Worm (Caenorhabditis elegans) whole organism, young adult: Measurements from ENCODE around the gene F38B6.7.

Source experiments
- B0019.2 ChIP-seq: fragments of 200-800 bp; sonication (Bioruptor generic); conservative IDR thresholded peaks from 2 replicates; pipeline ENCODE4 v1.3.6; 2022; ENCODE audit warnings: missing genetic modification reagents, missing genetic modification characterization, missing compliant biosample characterization
- C17E4.6 ChIP-seq: fragments of 200-800 bp; sonication (Bioruptor generic); IDR thresholded peaks from 2 replicates; pipeline ENCODE4 v1.3.6; 2022; ENCODE audit warnings: missing genetic modification reagents, missing genetic modification characterization, missing compliant biosample characterization
- F33H1.4 ChIP-seq: fragments of 200-800 bp; sonication (Bioruptor generic); IDR thresholded peaks from 2 replicates; pipeline ENCODE4 v1.3.6; 2022; ENCODE audit warnings: missing genetic modification reagents, missing genetic modification characterization, missing compliant biosample characterization
- F37B4.10 ChIP-seq: fragments of 200-800 bp; sonication (Bioruptor generic); IDR thresholded peaks from 2 replicates; pipeline ENCODE4 v1.3.6; 2022; ENCODE audit warnings: missing genetic modification characterization, missing compliant biosample characterization
- F49E8.2 ChIP-seq: sonication (generic microtip); optimal IDR thresholded peaks from 3 replicates; lab custom pipeline; 2017; ENCODE audit warnings: missing genetic modification characterization, mild to moderate bottlenecking, missing compliant biosample characterization, antibody characterized with exemption, moderate library complexity; ENCODE audit not compliant: insufficient read depth
- F57A8.1 ChIP-seq: fragments of 200-800 bp; sonication (Bioruptor generic); optimal IDR thresholded peaks from 2 replicates; lab custom pipeline; 2018; ENCODE audit warnings: mild to moderate bottlenecking, missing genetic modification characterization, moderate library complexity, missing compliant biosample characterization
- T07F8.4 ChIP-seq: sonication (generic microtip); optimal IDR thresholded peaks from 2 replicates; lab custom pipeline; 2016; ENCODE audit warnings: mild to moderate bottlenecking, missing genetic modification characterization, moderate library complexity, missing compliant biosample characterization
- Y53G8AR.9 ChIP-seq: fragments of 200-800 bp; sonication (Bioruptor generic); conservative IDR thresholded peaks from 2 replicates; pipeline ENCODE4 v1.3.6; 2022; ENCODE audit warnings: missing genetic modification reagents, missing genetic modification characterization, missing compliant biosample characterization
- Y56A3A.18 ChIP-seq: fragments of 200-800 bp; sonication (Bioruptor generic); IDR thresholded peaks from 2 replicates; pipeline ENCODE4 v1.3.6; 2022; ENCODE audit warnings: missing genetic modification reagents, missing genetic modification characterization, missing compliant biosample characterization
- Y67H2A.10 ChIP-seq: fragments of 200-800 bp; sonication (Bioruptor generic); conservative IDR thresholded peaks from 2 replicates; pipeline ENCODE4 v1.3.6; 2022; ENCODE audit warnings: missing genetic modification reagents, missing genetic modification characterization, missing compliant biosample characterization
- akir-1 ChIP-seq: fragments of 200-800 bp; sonication (Bioruptor generic); optimal IDR thresholded peaks from 2 replicates; lab custom pipeline; 2018; ENCODE audit warnings: mild to moderate bottlenecking, missing genetic modification characterization, moderate library complexity, missing compliant biosample characterization
- ama-1 ChIP-seq, 3 experiments: fragments of 150-350 bp in 1 of 3; sonication (generic microtip) in 2 of 3; optimal IDR thresholded peaks; 2 replicates each; lab custom pipeline; 2014 to 2018; ENCODE audit warnings: missing biosample characterization in 2 of 3, missing genetic modification characterization in 2 of 3, missing genetic modification reagents in 2 of 3
- attf-5 ChIP-seq: fragments of 200-800 bp; sonication (Bioruptor generic); optimal IDR thresholded peaks from 2 replicates; lab custom pipeline; 2018; ENCODE audit warnings: mild to moderate bottlenecking, missing genetic modification characterization, missing compliant biosample characterization
- attf-6 ChIP-seq: fragments of 200-800 bp; sonication (Bioruptor generic); IDR thresholded peaks from 2 replicates; pipeline ENCODE4 v1.3.6; 2022; ENCODE audit warnings: missing genetic modification reagents, missing genetic modification characterization, missing compliant biosample characterization
- cebp-1 ChIP-seq, 2 experiments: fragments of 200-800 bp in 1 of 2; sonication (Bioruptor generic) in 1 of 2; sonication (generic microtip) in 1 of 2; IDR thresholded peaks in 1 of 2; optimal IDR thresholded peaks in 1 of 2; 2 replicates each; pipeline versions ENCODE4 v1.3.6 to Lab custom; 2017 to 2022; ENCODE audit warnings: missing compliant biosample characterization in 2 of 2, missing genetic modification characterization in 2 of 2, mild to moderate bottlenecking in 1 of 2, missing genetic modification reagents in 1 of 2, moderate library complexity in 1 of 2
- ceh-91 ChIP-seq: fragments of 200-800 bp; sonication (Bioruptor generic); IDR thresholded peaks from 2 replicates; pipeline ENCODE4 v1.3.6; 2022; ENCODE audit warnings: missing genetic modification reagents, missing genetic modification characterization, missing compliant biosample characterization
- dox-1 ChIP-seq: fragments of 200-800 bp; sonication (Bioruptor generic); IDR thresholded peaks from 2 replicates; pipeline ENCODE4 v1.3.6; 2022; ENCODE audit warnings: missing genetic modification reagents, missing genetic modification characterization, missing compliant biosample characterization
- efl-1 ChIP-seq: fragments of 150-350 bp; optimal IDR thresholded peaks from 2 replicates; lab custom pipeline; 2014; ENCODE audit warnings: missing biosample characterization, missing genetic modification reagents, missing genetic modification characterization
- him-1 ChIP-seq: sonication (generic microtip); optimal IDR thresholded peaks from 2 replicates; lab custom pipeline; 2016; ENCODE audit warnings: missing genotype, missing genetic modification reagents, missing genetic modification characterization, missing compliant biosample characterization
- hlh-12 ChIP-seq: sonication (generic microtip); optimal IDR thresholded peaks from 2 replicates; lab custom pipeline; 2016; ENCODE audit warnings: missing genetic modification characterization, missing compliant biosample characterization
- hrde-1 ChIP-seq: sonication (generic microtip); optimal IDR thresholded peaks from 2 replicates; lab custom pipeline; 2016; ENCODE audit warnings: missing genetic modification characterization, mild to moderate bottlenecking, missing compliant biosample characterization, moderate library complexity, missing genotype, missing genetic modification reagents, borderline replicate concordance
- hsf-1 ChIP-seq: fragments of 200-800 bp; sonication (Bioruptor generic); IDR thresholded peaks from 2 replicates; pipeline ENCODE4 v1.3.6; 2022; ENCODE audit warnings: missing genetic modification reagents, missing genetic modification characterization, missing compliant biosample characterization
- lag-1 ChIP-seq: fragments of 200-800 bp; sonication (Bioruptor generic); IDR thresholded peaks from 2 replicates; pipeline ENCODE4 v1.3.6; 2022; ENCODE audit warnings: missing genetic modification reagents, missing genetic modification characterization, missing compliant biosample characterization
- lin-26 ChIP-seq: fragments of 200-800 bp; sonication (Bioruptor generic); IDR thresholded peaks from 2 replicates; pipeline ENCODE4 v1.3.6; 2022; ENCODE audit warnings: missing genetic modification reagents, missing genetic modification characterization, missing compliant biosample characterization
- lin-40 ChIP-seq: sonication (generic microtip); optimal IDR thresholded peaks from 2 replicates; lab custom pipeline; 2016; ENCODE audit warnings: missing genetic modification characterization, mild to moderate bottlenecking, missing compliant biosample characterization, missing genotype, missing genetic modification reagents
- lir-1 ChIP-seq: fragments of 200-800 bp; sonication (Bioruptor generic); conservative IDR thresholded peaks from 2 replicates; pipeline ENCODE4 v1.3.6; 2022; ENCODE audit warnings: missing genetic modification reagents, missing genetic modification characterization, missing compliant biosample characterization
- lsl-1 ChIP-seq: fragments of 200-800 bp; sonication (Bioruptor generic); optimal IDR thresholded peaks from 2 replicates; lab custom pipeline; 2018; ENCODE audit warnings: mild to moderate bottlenecking, missing genetic modification characterization, moderate library complexity, missing compliant biosample characterization
- lsy-27 ChIP-seq: sonication (generic microtip); optimal IDR thresholded peaks from 2 replicates; lab custom pipeline; 2017; ENCODE audit warnings: missing genetic modification characterization, mild to moderate bottlenecking, missing compliant biosample characterization, antibody characterized with exemption, missing genotype, borderline replicate concordance; ENCODE audit not compliant: insufficient read depth
- madf-3 ChIP-seq: fragments of 200-800 bp; sonication (Bioruptor generic); IDR thresholded peaks from 2 replicates; pipeline ENCODE4 v1.3.6; 2022; ENCODE audit warnings: missing genetic modification reagents, missing genetic modification characterization, missing compliant biosample characterization
- madf-8 ChIP-seq: fragments of 200-800 bp; sonication (Bioruptor generic); conservative IDR thresholded peaks from 2 replicates; pipeline ENCODE4 v1.3.6; 2022; ENCODE audit warnings: missing genetic modification reagents, missing genetic modification characterization, missing compliant biosample characterization
- mcd-1 ChIP-seq: fragments of 200-800 bp; sonication (Bioruptor generic); IDR thresholded peaks from 2 replicates; pipeline ENCODE4 v1.3.6; 2022; ENCODE audit warnings: missing genetic modification reagents, missing genetic modification characterization, missing compliant biosample characterization
- mes-4 ChIP-seq: sonication (generic microtip); optimal IDR thresholded peaks from 2 replicates; lab custom pipeline; 2016; ENCODE audit warnings: missing genotype, missing genetic modification characterization, missing compliant biosample characterization
- nhr-80 ChIP-seq: sonication (generic microtip); optimal IDR thresholded peaks from 2 replicates; lab custom pipeline; 2016; ENCODE audit warnings: missing genetic modification characterization, missing compliant biosample characterization
- nhr-90 ChIP-seq: sonication (generic microtip); optimal IDR thresholded peaks from 2 replicates; lab custom pipeline; 2016; ENCODE audit warnings: missing genotype, mild to moderate bottlenecking, missing genetic modification characterization, missing compliant biosample characterization
- repo-1 ChIP-seq: sonication (generic microtip); optimal IDR thresholded peaks from 2 replicates; lab custom pipeline; 2017; ENCODE audit warnings: mild to moderate bottlenecking, missing genetic modification characterization, missing compliant biosample characterization
- snpc-1.3 ChIP-seq: sonication (generic microtip); optimal IDR thresholded peaks from 2 replicates; lab custom pipeline; 2017; ENCODE audit warnings: missing genetic modification characterization, mild to moderate bottlenecking, missing compliant biosample characterization, antibody characterized with exemption, moderate library complexity, missing genotype, missing genetic modification reagents; ENCODE audit not compliant: insufficient read depth
- somi-1 ChIP-seq: fragments of 200-800 bp; sonication (Bioruptor generic); optimal IDR thresholded peaks from 2 replicates; lab custom pipeline; 2018; ENCODE audit warnings: mild to moderate bottlenecking, missing genetic modification characterization, missing compliant biosample characterization
- ztf-22 ChIP-seq: fragments of 200-800 bp; sonication (Bioruptor generic); optimal IDR thresholded peaks from 2 replicates; lab custom pipeline; 2018; ENCODE audit warnings: mild to moderate bottlenecking, missing genetic modification characterization, moderate library complexity, missing compliant biosample characterization
- ztf-25 ChIP-seq: fragments of 200-800 bp; sonication (Bioruptor generic); IDR thresholded peaks from 2 replicates; pipeline ENCODE4 v1.3.6; 2022; ENCODE audit warnings: missing genetic modification reagents, missing genetic modification characterization, missing compliant biosample characterization
- ztf-26 ChIP-seq: sonication (generic microtip); optimal IDR thresholded peaks from 2 replicates; lab custom pipeline; 2017; ENCODE audit warnings: missing genetic modification characterization, missing compliant biosample characterization
- ztf-6 ChIP-seq: fragments of 200-800 bp; sonication (Bioruptor generic); IDR thresholded peaks from 2 replicates; pipeline ENCODE4 v1.3.6; 2022; ENCODE audit warnings: missing genetic modification reagents, missing genetic modification characterization, missing compliant biosample characterization

Gene F38B6.7

DNA sequence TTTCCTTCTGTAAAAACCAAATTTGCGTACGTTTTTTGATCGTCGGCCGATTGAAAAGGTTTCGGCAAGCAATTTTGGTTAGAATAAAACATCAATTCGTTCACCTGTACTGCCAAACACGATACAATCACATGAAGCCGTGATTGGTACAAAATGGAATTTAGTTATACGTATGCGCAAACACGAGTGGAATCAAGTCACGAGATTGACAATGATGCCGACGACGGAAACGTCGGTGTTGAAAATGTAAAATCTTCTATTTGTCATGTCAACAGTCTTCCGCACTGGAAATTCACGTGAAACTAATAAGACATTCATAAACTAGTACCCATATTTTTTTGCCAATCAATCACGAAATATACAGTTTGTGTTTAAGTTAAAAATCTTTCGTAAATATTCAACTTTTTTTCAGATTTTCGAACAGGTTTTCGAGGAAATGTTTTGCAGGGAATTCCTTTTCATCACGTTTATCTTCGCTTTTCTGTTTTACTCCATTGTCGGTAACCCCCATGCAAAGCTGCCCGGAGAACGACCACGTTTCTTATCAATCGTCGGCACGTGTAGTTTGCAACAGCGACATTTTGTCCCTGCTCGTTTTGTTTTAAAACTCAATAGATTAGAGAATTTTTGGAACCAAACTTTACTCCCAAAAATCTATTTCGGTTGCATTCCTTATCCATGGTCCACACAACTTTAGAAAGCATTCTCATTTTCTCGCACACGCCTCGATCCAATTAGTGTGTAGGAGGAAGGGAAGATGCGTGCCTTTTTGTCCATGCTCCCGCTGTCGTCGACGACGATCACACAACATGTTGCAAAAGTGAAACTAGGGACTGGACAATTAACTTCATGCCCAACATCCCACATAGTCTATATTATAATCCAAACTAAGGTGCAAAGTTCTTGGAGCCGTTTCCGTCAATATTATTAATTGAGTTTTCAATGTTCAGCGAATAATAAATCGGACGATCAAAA is 41.2 kb upstream of the F38B6.7 start:
- TF ChIP-seq repo-1 (tag; lab: Kevin White, UChicago) = peak; percentile 5
- TF ChIP-seq F49E8.2 (tag; lab: Kevin White, UChicago) = no peak
- TF ChIP-seq ztf-25 = no peak
- no peak for TF ChIP-seq cebp-1 (GFP tag; IDR thresholded peaks at IDR 0.05; lab: Robert Waterston, UW)
- peak; percentile 31 for TF ChIP-seq cebp-1 (tag; optimal IDR thresholded peaks at IDR 0.05; lab: Kevin White, UChicago)
- TF ChIP-seq F57A8.1 (GFP tag; lab: Kevin White, UChicago) = no peak
- no peak for TF ChIP-seq attf-6 (GFP tag; lab: Robert Waterston, UW)
- TF ChIP-seq Y56A3A.18 (GFP tag; lab: Robert Waterston, UW) = no peak
- 0 out of 2 replicates have a peak, but pooled peaks have one; percentile 12 for TF ChIP-seq mcd-1 (GFP tag; lab: Robert Waterston, UW)
- no peak for TF ChIP-seq C17E4.6
- TF ChIP-seq madf-8 (GFP tag; lab: Robert Waterston, UW) = no peak
- TF ChIP-seq ztf-6 (GFP tag; lab: Robert Waterston, UW) = no peak
- TF ChIP-seq F33H1.4 (GFP tag; lab: Robert Waterston, UW) = no peak
- TF ChIP-seq efl-1 (GFP tag; lab: Kevin White, UChicago) = no peak
- TF ChIP-seq hsf-1 = no peak
- no peak for TF ChIP-seq mes-4
- TF ChIP-seq Y67H2A.10 (GFP tag; lab: Robert Waterston, UW) = no peak
- no peak for TF ChIP-seq lsl-1 (GFP tag; lab: Kevin White, UChicago)
- TF ChIP-seq dox-1 = 0 out of 2 replicates have a peak, but pooled peaks have one; percentile 10
- no peak for TF ChIP-seq snpc-1.3
- TF ChIP-seq nhr-80 = peak; percentile 34
- TF ChIP-seq B0019.2 (GFP tag; lab: Robert Waterston, UW) = no peak
- peak; percentile 22 for TF ChIP-seq lin-40 (tag; lab: Kevin White, UChicago)
- TF ChIP-seq lsy-27 (tag; lab: Kevin White, UChicago) = no peak
- no peak for TF ChIP-seq madf-3 (GFP tag; lab: Robert Waterston, UW)
- TF ChIP-seq attf-5 = no peak
- TF ChIP-seq F37B4.10 = 0 out of 2 replicates have a peak, but pooled peaks have one; percentile 51
- TF ChIP-seq him-1 (tag; lab: Kevin White, UChicago) = no peak
- TF ChIP-seq lag-1 = no peak
- no peak for TF ChIP-seq hrde-1 (tag; lab: Kevin White, UChicago)
- TF ChIP-seq ztf-26 (tag; lab: Kevin White, UChicago) = peak; percentile 51
- TF ChIP-seq akir-1 (GFP tag; lab: Kevin White, UChicago) = no peak
- TF ChIP-seq lir-1 (GFP tag; lab: Robert Waterston, UW) = no peak
- peak; percentile 62 for TF ChIP-seq somi-1 (GFP tag; lab: Kevin White, UChicago)

DNA sequence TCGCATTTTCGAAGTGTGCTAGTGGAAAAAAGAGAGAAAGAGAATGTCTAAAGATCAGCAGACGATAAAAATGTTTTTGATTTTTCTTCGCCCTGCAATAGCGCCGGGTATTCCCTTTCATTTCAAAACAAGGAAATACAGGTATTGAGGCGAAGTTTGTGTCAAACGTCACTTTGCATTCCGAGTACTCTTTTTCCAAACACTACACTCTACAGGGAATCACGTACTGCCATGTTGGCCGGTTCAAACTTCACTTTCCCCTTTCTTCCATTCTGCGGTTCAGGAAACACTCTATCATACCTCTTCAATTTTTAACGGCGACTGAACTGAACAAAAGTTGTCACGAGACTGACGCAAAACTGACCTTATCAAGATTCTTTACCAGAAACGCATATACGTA is 40.4 kb upstream of the F38B6.7 start:
- TF ChIP-seq ztf-22 (GFP tag; lab: Kevin White, UChicago) = no peak
- TF ChIP-seq lin-26 = no peak
- TF ChIP-seq ama-1 (optimal IDR thresholded peaks at IDR 0.05; lab: Kevin White, UChicago) = no peak
- TF ChIP-seq ama-1 (GFP tag; optimal IDR thresholded peaks at IDR 0.05; lab: Kevin White, UChicago) = no peak
- TF ChIP-seq Y53G8AR.9 = no peak
- no peak for TF ChIP-seq hlh-12 (tag; lab: Kevin White, UChicago)
- no peak for TF ChIP-seq nhr-90
- no peak for TF ChIP-seq lin-40 (tag; lab: Kevin White, UChicago)
- TF ChIP-seq T07F8.4 (tag; lab: Kevin White, UChicago) = no peak
- no peak for TF ChIP-seq ceh-91
